Worm (Caenorhabditis elegans) whole organism, L1 larva: Measurements from ENCODE around the gene F54F2.7.
"Not testable (repeated sequence)": the region's sequence is repeated elsewhere in the genome, so short reads cannot be mapped to it uniquely, and the experiment has no call there.

Source experiments
- F16B12.6 ChIP-seq: fragments of 150-350 bp; optimal IDR thresholded peaks from 2 replicates; lab custom pipeline; 2014; ENCODE audit warnings: missing biosample characterization, missing genetic modification characterization
- Y116A8C.19 ChIP-seq: sonication (generic microtip); optimal IDR thresholded peaks from 2 replicates; lab custom pipeline; 2016; ENCODE audit warnings: missing compliant biosample characterization, missing genetic modification characterization, borderline replicate concordance
- aha-1 ChIP-seq: fragments of 150-350 bp; optimal IDR thresholded peaks from 2 replicates; lab custom pipeline; 2014; ENCODE audit warnings: missing biosample characterization, missing genetic modification characterization
- alr-1 ChIP-seq: fragments of 200-800 bp; sonication (Bioruptor generic); optimal IDR thresholded peaks from 2 replicates; lab custom pipeline; 2018; ENCODE audit warnings: borderline replicate concordance, mild to moderate bottlenecking, missing genetic modification characterization, missing compliant biosample characterization
- ama-1 ChIP-seq: fragments of 150-350 bp; optimal IDR thresholded peaks from 2 replicates; lab custom pipeline; 2014
- blmp-1 ChIP-seq: fragments of 150-350 bp; optimal IDR thresholded peaks from 2 replicates; lab custom pipeline; 2014; ENCODE audit warnings: missing biosample characterization, missing genetic modification characterization
- ceh-8 ChIP-seq: fragments of 200-800 bp; sonication (Bioruptor generic); optimal IDR thresholded peaks from 2 replicates; lab custom pipeline; 2018; ENCODE audit warnings: mild to moderate bottlenecking, missing genetic modification characterization, moderate library complexity, missing compliant biosample characterization
- ceh-82 ChIP-seq, 3 experiments: fragments of 150-350 bp in 1 of 3; sonication (generic microtip) in 2 of 3; optimal IDR thresholded peaks; 2 replicates each; lab custom pipeline; 2014 to 2017; ENCODE audit warnings: missing biosample characterization in 3 of 3, missing genetic modification characterization in 3 of 3
- ceh-88 ChIP-seq: fragments of 200-800 bp; sonication (Bioruptor generic); IDR thresholded peaks from 2 replicates; pipeline ENCODE4 v1.3.6; 2022; ENCODE audit warnings: missing genetic modification characterization, missing compliant biosample characterization
- ceh-90 ChIP-seq: sonication (generic microtip); optimal IDR thresholded peaks from 2 replicates; lab custom pipeline; 2016; ENCODE audit warnings: missing genetic modification characterization, missing compliant biosample characterization
- dpl-1 ChIP-seq, 3 experiments: fragments of 150-350 bp in 2 of 3; sonication (generic microtip) in 1 of 3; optimal IDR thresholded peaks; 2 replicates each; lab custom pipeline; 2014 to 2017; ENCODE audit warnings: missing biosample characterization in 3 of 3, missing genetic modification characterization in 3 of 3, missing genetic modification reagents in 3 of 3
- efl-1 ChIP-seq, 4 experiments: fragments of 150-350 bp; optimal IDR thresholded peaks in 3 of 4; peaks in 1 of 4; 1 replicate in 1 of 4; 2 replicates in 3 of 4; lab custom pipeline; 2014; ENCODE audit warnings: missing biosample characterization in 2 of 4, missing genetic modification characterization in 2 of 4, missing genetic modification reagents in 2 of 4
- efl-3 ChIP-seq: fragments of 200-800 bp; sonication (Bioruptor generic); optimal IDR thresholded peaks from 2 replicates; lab custom pipeline; 2018; ENCODE audit warnings: mild to moderate bottlenecking, missing genetic modification characterization, missing compliant biosample characterization
- egl-13 ChIP-seq: sonication (generic microtip); optimal IDR thresholded peaks from 2 replicates; lab custom pipeline; 2016; ENCODE audit warnings: missing genotype, missing genetic modification reagents, missing genetic modification characterization, missing compliant biosample characterization
- egl-27 ChIP-seq, 2 experiments: fragments of 150-350 bp in 1 of 2; sonication (generic microtip); optimal IDR thresholded peaks; 3 replicates each; lab custom pipeline; 2017 to 2018; ENCODE audit warnings: missing biosample characterization in 2 of 2, missing genetic modification characterization in 2 of 2, missing genetic modification reagents in 2 of 2
- fkh-4 ChIP-seq: sonication (generic microtip); optimal IDR thresholded peaks from 2 replicates; lab custom pipeline; 2016; ENCODE audit warnings: missing compliant biosample characterization, missing genetic modification characterization, borderline replicate concordance
- grh-1 ChIP-seq: fragments of 200-800 bp; sonication (Bioruptor generic); IDR thresholded peaks from 2 replicates; pipeline ENCODE4 v1.3.6; 2022; ENCODE audit warnings: missing genetic modification reagents, missing genetic modification characterization, missing compliant biosample characterization
- hlh-17 ChIP-seq: fragments of 200-800 bp; sonication (Bioruptor generic); optimal IDR thresholded peaks from 2 replicates; lab custom pipeline; 2018; ENCODE audit warnings: missing genetic modification characterization, mild to moderate bottlenecking, missing compliant biosample characterization, moderate library complexity, borderline replicate concordance
- hpl-2 ChIP-seq: fragments of 150-350 bp; optimal IDR thresholded peaks from 2 replicates; lab custom pipeline; 2014; ENCODE audit warnings: missing biosample characterization, missing genetic modification reagents, missing genetic modification characterization
- jun-1 ChIP-seq: fragments of 150-350 bp; optimal IDR thresholded peaks from 2 replicates; lab custom pipeline; 2014; ENCODE audit warnings: missing biosample characterization, missing genetic modification reagents, missing genetic modification characterization
- lin-14 ChIP-seq: fragments of 200-800 bp; sonication (Bioruptor generic); optimal IDR thresholded peaks from 2 replicates; lab custom pipeline; 2018; ENCODE audit warnings: mild to moderate bottlenecking, missing genetic modification characterization, moderate library complexity, missing compliant biosample characterization
- lin-39 ChIP-seq: fragments of 150-350 bp; optimal IDR thresholded peaks from 2 replicates; lab custom pipeline; 2014; ENCODE audit warnings: missing biosample characterization, missing genetic modification reagents, missing genetic modification characterization
- lir-3 ChIP-seq: sonication (generic microtip); optimal IDR thresholded peaks from 2 replicates; lab custom pipeline; 2016; ENCODE audit warnings: mild to moderate bottlenecking, missing genetic modification characterization, moderate library complexity, missing compliant biosample characterization; ENCODE audit not compliant: poor library complexity
- mef-2 ChIP-seq: fragments of 150-350 bp; optimal IDR thresholded peaks from 2 replicates; lab custom pipeline; 2014; ENCODE audit warnings: missing biosample characterization, missing genetic modification characterization
- nhr-12 ChIP-seq: sonication (generic microtip); optimal IDR thresholded peaks from 2 replicates; lab custom pipeline; 2017; ENCODE audit warnings: missing biosample characterization, missing genetic modification characterization
- nhr-237 ChIP-seq: fragments of 150-350 bp; optimal IDR thresholded peaks from 2 replicates; lab custom pipeline; 2014; ENCODE audit warnings: missing biosample characterization, missing genetic modification characterization
- nhr-71 ChIP-seq: sonication (generic microtip); optimal IDR thresholded peaks from 2 replicates; lab custom pipeline; 2016; ENCODE audit warnings: mild to moderate bottlenecking, missing genetic modification characterization, moderate library complexity, missing compliant biosample characterization
- nhr-76 ChIP-seq: sonication (generic microtip); optimal IDR thresholded peaks from 2 replicates; lab custom pipeline; 2017; ENCODE audit warnings: missing biosample characterization, missing genetic modification characterization
- nhr-85 ChIP-seq: sonication (generic microtip); peaks from one replicate; lab custom pipeline; 2016; ENCODE audit warnings: missing genetic modification characterization, inconsistent platforms, missing compliant biosample characterization
- nhr-90 ChIP-seq: sonication (generic microtip); optimal IDR thresholded peaks from 2 replicates; lab custom pipeline; 2016; ENCODE audit warnings: mild to moderate bottlenecking, missing genetic modification characterization, missing compliant biosample characterization; ENCODE audit not compliant: poor library complexity
- pax-3 ChIP-seq: fragments of 200-800 bp; sonication (Bioruptor generic); optimal IDR thresholded peaks from 2 replicates; lab custom pipeline; 2018; ENCODE audit warnings: mild to moderate bottlenecking, missing genetic modification characterization, moderate library complexity, missing compliant biosample characterization
- pqm-1 ChIP-seq: sonication (generic microtip); optimal IDR thresholded peaks from 3 replicates; lab custom pipeline; 2017; ENCODE audit warnings: missing biosample characterization, missing genetic modification characterization
- skn-1 ChIP-seq: fragments of 150-350 bp; optimal IDR thresholded peaks from 2 replicates; lab custom pipeline; 2014; ENCODE audit warnings: missing biosample characterization, missing genetic modification characterization
- snu-23 ChIP-seq: sonication (generic microtip); optimal IDR thresholded peaks from 2 replicates; lab custom pipeline; 2016; ENCODE audit warnings: missing genetic modification characterization, missing compliant biosample characterization
- sptf-1 ChIP-seq: fragments of 150-350 bp; optimal IDR thresholded peaks from 2 replicates; lab custom pipeline; 2014; ENCODE audit warnings: missing biosample characterization, missing genetic modification characterization
- tlp-1 ChIP-seq: fragments of 150-350 bp; optimal IDR thresholded peaks from 2 replicates; lab custom pipeline; 2014; ENCODE audit warnings: missing biosample characterization, missing genetic modification characterization
- unc-130 ChIP-seq: fragments of 150-350 bp; optimal IDR thresholded peaks from 2 replicates; lab custom pipeline; 2017; ENCODE audit warnings: missing biosample characterization, missing genetic modification characterization, inconsistent platforms
- unc-30 ChIP-seq: sonication (generic microtip); optimal IDR thresholded peaks from 2 replicates; lab custom pipeline; 2017; ENCODE audit warnings: missing biosample characterization, missing genetic modification characterization
- unc-86 ChIP-seq: sonication (generic microtip); optimal IDR thresholded peaks from 2 replicates; lab custom pipeline; 2016; ENCODE audit warnings: missing genetic modification characterization, missing compliant biosample characterization
- unc-98 ChIP-seq: fragments of 200-800 bp; sonication (Bioruptor generic); IDR thresholded peaks from 2 replicates; pipeline ENCODE4 v1.3.6; 2022; ENCODE audit warnings: missing genetic modification characterization, missing compliant biosample characterization
- vab-15 ChIP-seq: sonication (generic microtip); optimal IDR thresholded peaks from 2 replicates; lab custom pipeline; 2017; ENCODE audit warnings: missing genotype, mild to moderate bottlenecking, missing genetic modification characterization, missing compliant biosample characterization
- zag-1 ChIP-seq: fragments of 150-350 bp; optimal IDR thresholded peaks from 2 replicates; lab custom pipeline; 2014; ENCODE audit warnings: missing biosample characterization, missing genetic modification characterization
- ztf-11 ChIP-seq, 2 experiments: sonication (generic microtip); optimal IDR thresholded peaks; 2 replicates each; lab custom pipeline; 2016 to 2017; ENCODE audit warnings: missing genetic modification characterization in 2 of 2, missing biosample characterization in 1 of 2, missing compliant biosample characterization in 1 of 2
- ztf-4 ChIP-seq: fragments of 150-350 bp; optimal IDR thresholded peaks from 2 replicates; lab custom pipeline; 2014; ENCODE audit warnings: missing biosample characterization, missing genetic modification characterization

Gene F54F2.7

DNA sequence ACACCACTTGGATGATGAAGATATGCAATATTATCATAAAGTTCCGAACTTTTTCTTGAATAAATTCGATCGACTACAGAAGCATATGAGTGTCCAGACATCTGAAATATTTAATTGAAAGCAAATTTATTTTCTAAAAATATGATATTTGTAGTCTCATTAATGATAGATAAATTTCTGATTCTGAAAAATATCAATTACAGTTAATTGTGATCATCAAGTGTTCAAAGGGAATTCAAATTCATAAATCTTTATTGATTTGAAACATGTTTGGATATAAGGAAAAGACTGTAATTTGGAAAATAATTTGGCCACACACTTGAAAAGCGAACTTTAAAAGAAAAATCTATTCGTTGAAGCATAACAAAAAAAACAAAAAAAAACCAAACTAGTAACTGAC lies at the start of gene F54F2.7:
Gene F54F2.7, minus strand, starts transcription at position 101 of the 400 bp plus-strand sequence.
- no peak for TF ChIP-seq ceh-8 (GFP tag; lab: Kevin White, UChicago)
- TF ChIP-seq lir-3 = no peak
- TF ChIP-seq nhr-12 (tag; lab: Kevin White, UChicago) = no peak
- no peak for TF ChIP-seq nhr-90 (tag; lab: Kevin White, UChicago)
- no peak for TF ChIP-seq efl-1 (optimal IDR thresholded peaks at IDR 0.05; lab: Kevin White, UChicago)
- TF ChIP-seq efl-1 (GFP tag; optimal IDR thresholded peaks at IDR 0.05 in 1 of 2; lab: Kevin White, UChicago) = no peak
- no peak for TF ChIP-seq aha-1
- no peak for TF ChIP-seq ama-1 (lab: Kevin White, UChicago)
- no peak for TF ChIP-seq ztf-4 (tag; lab: Kevin White, UChicago)
- no peak for TF ChIP-seq egl-27 (tag; optimal IDR thresholded peaks at IDR 0.05; lab: Kevin White, UChicago)
- no peak for TF ChIP-seq skn-1 (tag; lab: Kevin White, UChicago)
- TF ChIP-seq ceh-90 = no peak
- no peak for TF ChIP-seq ztf-11 (tag; optimal IDR thresholded peaks at IDR 0.05; lab: Kevin White, UChicago)
- no peak for TF ChIP-seq hlh-17
- no peak for TF ChIP-seq fkh-4 (tag; lab: Kevin White, UChicago)
- no peak for TF ChIP-seq efl-3
- no peak for TF ChIP-seq blmp-1
- TF ChIP-seq mef-2 = no peak
- no peak for TF ChIP-seq hpl-2 (GFP tag; lab: Kevin White, UChicago)
- TF ChIP-seq Y116A8C.19 (tag; lab: Kevin White, UChicago) = no peak
- TF ChIP-seq nhr-85 (tag; lab: Kevin White, UChicago) = no peak

DNA sequence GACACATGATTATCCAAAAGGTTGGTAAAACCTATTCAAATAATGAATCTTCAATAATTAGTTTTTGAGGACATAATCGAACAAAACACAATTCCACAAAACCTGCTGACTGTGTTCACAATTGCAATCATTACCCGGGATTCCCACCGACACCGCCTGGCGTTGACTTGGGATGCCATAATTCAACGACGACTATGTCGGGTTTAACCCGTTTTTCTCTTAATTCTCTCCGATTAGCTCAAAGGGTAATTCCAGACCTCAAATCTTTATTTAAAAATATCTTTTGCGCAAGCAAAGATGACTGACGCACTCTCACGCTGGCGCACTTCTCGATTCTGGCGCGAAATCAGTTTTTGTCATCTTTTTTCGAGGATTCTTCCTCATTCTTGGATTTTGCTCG lies 45.3 kb upstream of the F54F2.7 start:
- TF ChIP-seq efl-1 (optimal IDR thresholded peaks at IDR 0.05; lab: Kevin White, UChicago) = not testable (repeated sequence)
- TF ChIP-seq efl-1 (GFP tag; optimal IDR thresholded peaks at IDR 0.05 in 1 of 2; lab: Kevin White, UChicago) = peak in 1 of 2 experiments; percentile 77

DNA sequence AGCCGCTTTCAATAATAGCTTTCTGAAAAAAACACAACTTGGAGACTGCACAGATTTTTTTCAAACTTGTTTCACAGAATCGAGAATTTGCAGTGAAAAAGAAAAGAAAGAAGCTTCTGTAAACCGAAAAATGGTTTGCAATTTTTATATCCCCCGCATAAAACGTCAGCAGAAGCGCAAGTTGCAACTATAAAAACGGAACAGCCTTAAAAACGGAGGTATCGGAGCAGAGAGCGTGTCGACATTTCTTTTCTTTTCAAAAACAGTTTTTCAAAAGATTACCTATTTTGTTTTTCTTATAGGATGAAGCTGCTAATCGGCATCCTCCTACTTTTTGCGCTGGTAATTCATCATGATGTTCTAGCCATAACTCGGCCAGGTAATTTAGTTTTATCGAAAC lies 44.8 kb upstream of the F54F2.7 start, which contains the start of gene plg-1:
Gene plg-1, plus strand, starts transcription at position 301 of the 400 bp plus-strand sequence.
- TF ChIP-seq nhr-237 (tag; lab: Kevin White, UChicago) (no peak), tlp-1 (tag; lab: Kevin White, UChicago) (no peak), zag-1 (tag; lab: Kevin White, UChicago) (no peak), egl-13 (tag; lab: Kevin White, UChicago) (no peak), unc-30 (tag; lab: Kevin White, UChicago) (no peak)

ce11 chrIII:8850482-8851047 lies 43.4 kb upstream of the F54F2.7 start, which contains the start of gene F44E2.9:
TSS of gene F44E2.9 (minus strand) at chrIII:8850532.
- TF ChIP-seq jun-1 (tag; lab: Kevin White, UChicago) = no peak
- TF ChIP-seq lin-39 (tag; lab: Kevin White, UChicago) = no peak
- peak; percentile 69 for TF ChIP-seq pax-3 (tag; lab: Kevin White, UChicago)
- peak; percentile 91 for TF ChIP-seq lin-14 (GFP tag; lab: Kevin White, UChicago)
- TF ChIP-seq grh-1 (GFP tag; lab: Robert Waterston, UW) = no peak
- peak; percentile 74 for TF ChIP-seq unc-98
- TF ChIP-seq egl-27 (tag; optimal IDR thresholded peaks at IDR 0.05; lab: Kevin White, UChicago) = no peak
- peak; percentile 80 for TF ChIP-seq nhr-71 (tag; lab: Kevin White, UChicago)
- TF ChIP-seq vab-15 = no peak
- no peak for TF ChIP-seq nhr-76 (tag; lab: Kevin White, UChicago)
- TF ChIP-seq ceh-88 (GFP tag; lab: Robert Waterston, UW) = no peak
- no peak for TF ChIP-seq nhr-12 (tag; lab: Kevin White, UChicago)
- TF ChIP-seq zag-1 (tag; lab: Kevin White, UChicago) = no peak
- TF ChIP-seq sptf-1 (tag; lab: Kevin White, UChicago) = no peak
- peak; percentile 73 for TF ChIP-seq snu-23 (GFP tag; lab: Kevin White, UChicago)
- peak; percentile 64 for TF ChIP-seq egl-13 (tag; lab: Kevin White, UChicago)
- TF ChIP-seq dpl-1 (GFP tag; optimal IDR thresholded peaks at IDR 0.05; lab: Kevin White, UChicago) = peak; percentile 89 to 95 (median 93)
- TF ChIP-seq unc-86 (tag; lab: Kevin White, UChicago) = peak; percentile 59
- peak; percentile 26 for TF ChIP-seq ceh-8 (GFP tag; lab: Kevin White, UChicago)
- peak; percentile 79 for TF ChIP-seq nhr-90 (tag; lab: Kevin White, UChicago)
- peak; percentile 93 for TF ChIP-seq lir-3
- no peak for TF ChIP-seq alr-1 (tag; lab: Kevin White, UChicago)
- peak; percentile 50 for TF ChIP-seq F16B12.6
- TF ChIP-seq ztf-4 (tag; lab: Kevin White, UChicago) = no peak
- TF ChIP-seq unc-130 (tag; lab: Kevin White, UChicago) = peak; percentile 51
- TF ChIP-seq hlh-17 = no peak
- TF ChIP-seq nhr-85 (tag; lab: Kevin White, UChicago) = peak; percentile 81
- TF ChIP-seq pqm-1 (tag; lab: Kevin White, UChicago) = no peak
- peak; percentile 13 to 75 (median 43) for TF ChIP-seq ceh-82 (tag; optimal IDR thresholded peaks at IDR 0.05; lab: Kevin White, UChicago)
